Worm (Caenorhabditis elegans): ENCODE results near the gene C15F1.1.

ce11 chrII:6940726-6941230, 48.9 kb upstream of the C15F1.1 start:
- no peak for TF ChIP-seq K12H6.12 (tag; optimal IDR thresholded peaks at IDR 0.05)
- TF ChIP-seq F23B12.7 (tag; optimal IDR thresholded peaks at IDR 0.05; ENCODE audit: insufficient read depth): no peak
- no peak for TF ChIP-seq nfya-1 (tag; optimal IDR thresholded peaks at IDR 0.05; ENCODE audit: borderline replicate concordance, insufficient read depth)
- no peak for TF ChIP-seq nhr-120 (GFP tag; IDR thresholded peaks at IDR 0.05)

All from whole organism, young adult.